Worm (Caenorhabditis elegans): ENCODE results near the gene C27A7.9.

C27A7.9 gene

DNA sequence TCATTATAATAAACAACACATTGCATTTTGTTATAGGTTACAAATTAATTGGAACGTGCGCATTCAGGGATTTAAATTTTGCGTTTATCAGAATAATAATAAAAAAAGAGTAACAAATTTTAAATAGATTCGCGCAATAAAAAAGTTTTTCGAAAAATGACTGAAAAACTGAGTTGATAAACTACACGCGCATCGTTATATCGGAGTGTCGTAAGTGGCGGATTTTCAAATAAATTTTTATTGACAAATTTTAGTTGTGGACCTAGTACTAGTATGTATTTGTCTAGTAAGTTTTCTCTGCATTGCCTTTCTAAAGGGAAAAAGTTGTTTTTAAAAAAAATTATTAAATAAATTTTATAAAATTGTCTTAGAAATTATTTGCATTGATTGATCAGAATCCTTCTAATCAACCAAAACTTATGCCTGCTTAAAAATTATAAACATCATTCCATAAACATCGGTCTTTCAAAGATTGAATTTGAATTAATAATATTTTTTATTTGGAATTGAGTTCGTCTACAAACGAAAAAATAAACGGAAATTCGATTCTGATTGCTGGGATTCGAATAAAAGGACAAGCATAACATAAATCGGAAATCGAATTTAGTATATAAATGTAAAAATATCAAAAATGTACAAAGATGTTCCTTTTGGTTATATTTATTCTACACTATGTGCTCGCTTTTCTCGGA, 30.0 kb upstream of the C27A7.9 start, which contains the start of gene srd-4:
Gene srd-4 (plus strand): TSS at position 642 of the 692 bp plus-strand sequence.
- TF ChIP-seq ZK185.1 (tag; optimal IDR thresholded peaks at IDR 0.05; ENCODE audit: poor library complexity, severe bottlenecking): no peak
- peak; percentile 90 for TF ChIP-seq attf-3 (GFP tag; conservative IDR thresholded peaks at IDR 0.05)
- TF ChIP-seq sea-2 (GFP tag; IDR thresholded peaks at IDR 0.05): no peak
- peak in 1 of 3 experiments; percentile 55 for TF ChIP-seq lin-35 (GFP tag; optimal IDR thresholded peaks at IDR 0.05)
- no peak for TF ChIP-seq egrh-3 (GFP tag; IDR thresholded peaks at IDR 0.05)
- peak; percentile 34 for TF ChIP-seq dpl-1 (GFP tag; optimal IDR thresholded peaks at IDR 0.05)
- TF ChIP-seq lin-54 (GFP tag; optimal IDR thresholded peaks at IDR 0.05): peak; percentile 81
- TF ChIP-seq gei-17 (GFP tag; optimal IDR thresholded peaks at IDR 0.05): no peak
- no peak for TF ChIP-seq ceh-100 (GFP tag; IDR thresholded peaks at IDR 0.05)
- TF ChIP-seq hmg-20 (GFP tag; IDR thresholded peaks at IDR 0.05): no peak
- no peak for TF ChIP-seq F37B4.10 (GFP tag; IDR thresholded peaks at IDR 0.05)
- no peak for TF ChIP-seq mcd-1 (GFP tag; IDR thresholded peaks at IDR 0.05)
- peak; percentile 47 for TF ChIP-seq efl-1 (GFP tag; optimal IDR thresholded peaks at IDR 0.05)
- no peak for TF ChIP-seq let-607 (tag; optimal IDR thresholded peaks at IDR 0.05)

DNA sequence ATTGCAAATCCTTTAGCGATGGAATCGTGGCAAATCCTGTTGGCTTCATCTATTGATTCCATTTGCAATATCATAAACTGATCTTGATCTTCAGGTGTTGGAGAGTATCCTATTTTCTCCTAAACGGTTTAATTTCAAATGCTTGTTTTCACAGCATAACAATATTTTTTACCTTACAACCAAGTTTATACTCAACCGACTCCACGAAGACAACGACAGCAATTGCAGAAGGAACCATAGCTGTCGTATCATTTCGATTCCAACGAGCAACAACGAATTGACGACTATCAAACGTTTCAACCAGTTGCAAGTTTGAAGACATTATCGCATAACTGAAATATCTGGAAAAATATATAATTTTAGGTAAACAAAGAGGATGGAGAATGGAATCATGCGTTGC, 29.4 kb upstream of the C27A7.9 start, which contains the start of gene usip-1:
Gene usip-1 (minus strand): TSS at position 341 of the 400 bp plus-strand sequence.
- TF ChIP-seq ztf-22 (GFP tag; optimal IDR thresholded peaks at IDR 0.05) (no peak), ama-1 (optimal IDR thresholded peaks at IDR 0.05) (no peak), ama-1 (GFP tag; optimal IDR thresholded peaks at IDR 0.05) (no peak), nhr-120 (GFP tag; IDR thresholded peaks at IDR 0.05) (no peak), F22D6.2 (tag; optimal IDR thresholded peaks at IDR 0.05) (no peak), hlh-26 (GFP tag; conservative IDR thresholded peaks at IDR 0.05) (no peak), ztf-3 (GFP tag; optimal IDR thresholded peaks at IDR 0.05) (no peak), nfya-1 (tag; optimal IDR thresholded peaks at IDR 0.05; ENCODE audit: borderline replicate concordance, insufficient read depth) (no peak), lsy-27 (tag; optimal IDR thresholded peaks at IDR 0.05; ENCODE audit: borderline replicate concordance, insufficient read depth) (no peak), nhr-179 (tag; optimal IDR thresholded peaks at IDR 0.05) (no peak), atf-7 (tag; optimal IDR thresholded peaks at IDR 0.05) (no peak), ztf-6 (GFP tag; IDR thresholded peaks at IDR 0.05) (no peak), ztf-25 (GFP tag; IDR thresholded peaks at IDR 0.05) (no peak), F57C9.4 (tag; optimal IDR thresholded peaks at IDR 0.05) (no peak), aptf-2 (GFP tag; conservative IDR thresholded peaks at IDR 0.05) (no peak), Y56A3A.18 (GFP tag; IDR thresholded peaks at IDR 0.05) (no peak)

DNA sequence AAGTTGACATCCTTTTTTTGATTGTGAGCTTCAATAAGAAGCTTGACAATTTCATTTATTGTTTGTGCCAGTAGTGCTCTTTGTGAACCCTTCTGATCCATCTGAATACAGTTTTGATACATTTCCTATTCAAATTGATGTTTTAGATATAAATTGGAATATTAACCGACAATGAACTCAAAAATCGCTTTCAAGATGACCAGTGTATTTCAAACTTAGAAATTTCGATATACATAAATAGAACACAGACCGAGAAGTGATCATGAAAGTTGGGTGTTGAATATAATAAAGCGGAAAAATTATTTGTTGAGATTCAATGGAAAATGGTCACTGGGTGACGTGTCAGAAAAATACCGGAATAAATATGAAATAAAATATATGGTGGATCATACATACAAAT, 26.9 kb upstream of the C27A7.9 start, which contains the start of gene elpc-3:
Gene elpc-3 (minus strand): TSS at position 101 of the 400 bp plus-strand sequence.
- TF ChIP-seq rec-8 (tag; optimal IDR thresholded peaks at IDR 0.05): no peak
- TF ChIP-seq F22D6.2 (tag; optimal IDR thresholded peaks at IDR 0.05): no peak
- no peak for TF ChIP-seq lin-35 (GFP tag; optimal IDR thresholded peaks at IDR 0.05)
- no peak for TF ChIP-seq ama-1 (optimal IDR thresholded peaks at IDR 0.05)
- peak in 1 of 2 experiments; percentile 27 for TF ChIP-seq ama-1 (GFP tag; optimal IDR thresholded peaks at IDR 0.05)

DNA sequence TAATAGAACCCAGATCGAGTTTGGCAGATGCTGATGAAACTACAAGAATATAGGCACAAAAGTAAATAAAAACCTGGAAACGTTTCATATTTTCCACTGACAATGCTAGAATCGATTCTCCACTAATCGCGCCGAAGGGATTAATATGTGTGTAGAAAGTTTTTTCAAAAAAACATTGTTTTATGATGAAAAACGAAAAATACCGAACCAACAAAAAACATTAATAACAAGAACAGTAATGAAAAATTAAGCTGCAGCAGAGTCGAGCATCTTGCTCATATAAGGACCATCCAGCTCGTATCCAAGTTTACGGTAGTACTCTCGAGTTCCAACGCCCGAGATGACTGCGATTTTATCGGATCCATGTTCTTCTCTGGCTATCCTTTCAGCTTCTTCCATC, 24.9 kb upstream of the C27A7.9 start, which contains the start of gene clec-224:
Gene clec-224 (minus strand): TSS at position 101 of the 400 bp plus-strand sequence.
- TF ChIP-seq C06A6.2 (GFP tag; conservative IDR thresholded peaks at IDR 0.05) (no peak), nhr-120 (GFP tag; IDR thresholded peaks at IDR 0.05) (no peak), Y95B8A.8 (GFP tag; IDR thresholded peaks at IDR 0.05) (no peak), F49E8.2 (tag; optimal IDR thresholded peaks at IDR 0.05; ENCODE audit: insufficient read depth) (no peak), madf-3 (GFP tag; IDR thresholded peaks at IDR 0.05) (no peak), ets-4 (GFP tag; optimal IDR thresholded peaks at IDR 0.05) (no peak), unc-62 (GFP tag; optimal IDR thresholded peaks at IDR 0.05) (no peak), C17E4.6 (GFP tag; IDR thresholded peaks at IDR 0.05) (no peak), rec-8 (tag; optimal IDR thresholded peaks at IDR 0.05) (no peak), ztf-25 (GFP tag; IDR thresholded peaks at IDR 0.05) (no peak), mcd-1 (GFP tag; IDR thresholded peaks at IDR 0.05) (no peak), hlh-26 (GFP tag; conservative IDR thresholded peaks at IDR 0.05) (no peak), Y56A3A.18 (GFP tag; IDR thresholded peaks at IDR 0.05) (no peak), lin-40 (tag; optimal IDR thresholded peaks at IDR 0.05) (no peak), lin-26 (GFP tag; IDR thresholded peaks at IDR 0.05) (no peak), him-1 (tag; optimal IDR thresholded peaks at IDR 0.05) (no peak), cebp-1 (GFP tag; IDR thresholded peaks at IDR 0.05) (no peak), cebp-1 (tag; optimal IDR thresholded peaks at IDR 0.05) (no peak)
